Fruit fly (Drosophila melanogaster) whole organism, pupa: Measurements from ENCODE around the gene nau.

Experiments used
- CG34367 ChIP-seq: fragments of 200-800 bp; sonication (Bioruptor generic); optimal IDR thresholded peaks from 2 replicates; lab custom pipeline; 2018; ENCODE audit warnings: missing biosample characterization, mild to moderate bottlenecking, missing genetic modification characterization
- EcR ChIP-seq: fragments of 200-800 bp; sonication (Bioruptor generic); optimal IDR thresholded peaks from 3 replicates; lab custom pipeline; 2019; ENCODE audit warnings: missing biosample characterization, missing genetic modification characterization, mild to moderate bottlenecking, moderate library complexity, missing genetic modification reagents
- gl ChIP-seq: fragments of 200-800 bp; sonication (Bioruptor generic); optimal IDR thresholded peaks from 2 replicates; lab custom pipeline; 2018; ENCODE audit warnings: missing biosample characterization, mild to moderate bottlenecking, missing genetic modification characterization

DNA sequence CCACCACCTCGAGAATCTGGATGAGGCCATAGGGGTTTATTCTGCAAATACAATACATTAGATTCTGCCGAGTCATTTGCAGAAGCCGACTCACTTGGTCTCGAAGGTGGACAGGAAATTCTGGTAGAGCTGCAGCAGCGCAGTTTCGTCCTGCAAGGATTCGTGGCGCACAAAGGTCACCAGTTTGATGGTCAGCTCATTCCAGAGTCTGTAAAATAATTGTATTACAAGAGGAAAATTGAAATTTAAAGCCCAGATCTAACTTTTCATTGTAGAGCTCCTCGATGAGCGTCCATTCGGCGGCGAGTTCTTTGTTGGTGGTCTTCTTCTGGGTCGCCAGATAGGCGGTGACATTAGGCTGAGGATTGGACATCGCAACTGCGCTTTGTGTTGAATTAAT, 14.4 kb upstream of the nau start:
- TF ChIP-seq gl (tag; lab: Kevin White, UChicago) (no peak), CG34367 (tag; lab: Kevin White, UChicago) (no peak), EcR (GFP tag; lab: Kevin White, UChicago) (no peak)
